Worm (Caenorhabditis elegans) whole organism, L4 larva: ENCODE data around the gene C40C9.4.

Experiments used
- ZK546.5 ChIP-seq, 2 experiments: sonication (generic microtip); optimal IDR thresholded peaks; 2 replicates each; lab custom pipeline; 2017; ENCODE audit warnings: missing biosample characterization in 2 of 2, missing genetic modification characterization in 2 of 2
- lsy-2 ChIP-seq, 2 experiments: fragments of 150-350 bp in 1 of 2; sonication (generic microtip) in 1 of 2; optimal IDR thresholded peaks; 2 replicates each; lab custom pipeline; 2014 to 2017; ENCODE audit warnings: missing biosample characterization in 2 of 2, missing genetic modification characterization in 2 of 2
- nhr-11 ChIP-seq: fragments of 150-350 bp; optimal IDR thresholded peaks from 2 replicates; lab custom pipeline; 2014; ENCODE audit warnings: missing biosample characterization, missing genetic modification characterization

- TF ChIP-seq lsy-2 (tag; optimal IDR thresholded peaks at IDR 0.05; lab: Kevin White, UChicago) (no peak), ZK546.5 (tag; optimal IDR thresholded peaks at IDR 0.05; lab: Kevin White, UChicago) (no peak), nhr-11 (tag; lab: Kevin White, UChicago) (no peak)
Measured at ce11 chrX:13672622-13673021, 21.7 kb downstream of the C40C9.4 start.
